Fruit fly (Drosophila melanogaster): ENCODE data around the gene CG33298.
A peak's percentile ranks its signal among the peaks of the same experiment; 100 is the strongest.

CG33298 gene

DNA sequence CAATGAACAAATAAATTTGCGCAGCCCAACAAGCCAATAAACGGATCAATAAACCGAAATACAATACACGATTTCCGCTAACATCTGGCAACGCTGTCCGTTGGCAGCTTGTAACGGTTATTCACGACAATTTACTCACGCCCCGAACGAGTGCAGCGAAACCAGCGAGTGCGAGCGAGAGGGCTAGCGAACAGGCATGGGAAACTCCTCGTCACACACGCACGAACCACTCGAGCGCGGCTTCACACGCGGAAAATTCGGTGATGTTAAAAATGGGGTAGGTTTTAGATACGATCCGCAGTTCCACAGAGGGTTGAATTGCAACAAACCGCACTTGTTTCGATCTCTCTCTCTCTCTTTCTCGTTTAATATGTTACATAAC, 35.2 kb upstream of the CG33298 start:
- TF ChIP-seq Clk (GFP tag; optimal IDR thresholded peaks at IDR 0.05), result no peak
- no peak for TF ChIP-seq Mnt (GFP tag; optimal IDR thresholded peaks at IDR 0.05)
- TF ChIP-seq CG11617 (GFP tag; optimal IDR thresholded peaks at IDR 0.05), result no peak
- no peak for TF ChIP-seq cnc (optimal IDR thresholded peaks at IDR 0.05)
- TF ChIP-seq Hr96 (GFP tag; optimal IDR thresholded peaks at IDR 0.05), result no peak

DNA sequence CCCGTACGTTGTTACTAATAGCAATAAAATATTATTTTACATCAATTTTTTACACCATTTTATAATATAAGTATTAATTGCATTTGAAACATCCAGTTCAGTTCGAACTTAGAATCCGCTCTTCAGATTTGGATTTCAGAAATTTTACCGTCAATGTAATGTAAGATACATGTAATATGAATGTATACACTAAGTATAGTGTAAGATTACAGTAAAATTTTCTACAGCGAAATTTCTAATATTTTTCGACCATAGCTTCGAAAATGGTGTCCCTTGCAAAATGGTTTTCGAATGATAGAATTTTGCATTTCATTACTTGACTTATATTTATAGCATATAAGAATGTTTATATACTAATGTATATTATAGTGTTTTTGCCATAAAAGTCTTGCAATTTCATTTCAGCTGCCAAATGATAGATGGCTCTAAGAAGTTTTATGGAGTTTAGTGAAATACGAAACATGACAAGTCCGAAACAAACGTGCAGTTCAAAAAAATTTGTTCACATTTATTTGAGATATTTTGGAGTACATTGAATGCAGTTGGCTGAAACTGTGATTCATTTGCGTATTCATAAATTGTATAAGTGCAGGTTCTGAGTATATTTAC, 30.7 kb upstream of the CG33298 start:
- TF ChIP-seq bab1 (GFP tag; optimal IDR thresholded peaks at IDR 0.05) (no peak), Clk (GFP tag; optimal IDR thresholded peaks at IDR 0.05) (no peak), pad (GFP tag; optimal IDR thresholded peaks at IDR 0.05) (no peak), toe (GFP tag; optimal IDR thresholded peaks at IDR 0.05) (no peak), Crg-1 (GFP tag; optimal IDR thresholded peaks at IDR 0.05) (no peak), cnc (optimal IDR thresholded peaks at IDR 0.05) (no peak), CG5204 (GFP tag; optimal IDR thresholded peaks at IDR 0.05) (no peak), Mnt (GFP tag; optimal IDR thresholded peaks at IDR 0.05) (no peak)

DNA sequence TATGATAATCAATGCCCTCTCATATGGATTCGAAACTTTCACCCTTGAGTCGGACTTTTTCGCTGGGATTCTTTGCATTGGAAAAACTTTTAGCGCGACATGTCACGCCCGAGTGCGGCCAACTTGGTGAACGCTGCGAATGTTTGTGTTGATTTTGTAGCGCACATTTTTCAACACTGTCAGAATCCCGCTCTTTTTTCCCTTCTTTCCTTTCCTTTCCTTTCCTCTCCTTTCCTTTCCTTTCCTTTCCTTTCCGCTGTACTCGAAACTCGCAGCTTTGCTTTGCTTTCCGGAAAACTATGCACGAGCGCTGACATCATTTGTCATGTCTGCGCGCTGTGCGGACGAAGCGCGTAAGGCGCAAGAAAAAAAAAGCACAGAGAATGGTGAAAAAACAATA, 27.9 kb upstream of the CG33298 start:
- TF ChIP-seq CG1620 (GFP tag; optimal IDR thresholded peaks at IDR 0.05) (no peak), ovo (GFP tag; optimal IDR thresholded peaks at IDR 0.05) (no peak), cnc (optimal IDR thresholded peaks at IDR 0.05) (no peak), tj (GFP tag; optimal IDR thresholded peaks at IDR 0.05) (no peak), CG33017 (tag; optimal IDR thresholded peaks at IDR 0.05) (no peak), kay (GFP tag; ENCODE audit: borderline replicate concordance) (no peak), CG11617 (GFP tag; optimal IDR thresholded peaks at IDR 0.05) (no peak), CG12768 (GFP tag; optimal IDR thresholded peaks at IDR 0.05) (no peak)

DNA sequence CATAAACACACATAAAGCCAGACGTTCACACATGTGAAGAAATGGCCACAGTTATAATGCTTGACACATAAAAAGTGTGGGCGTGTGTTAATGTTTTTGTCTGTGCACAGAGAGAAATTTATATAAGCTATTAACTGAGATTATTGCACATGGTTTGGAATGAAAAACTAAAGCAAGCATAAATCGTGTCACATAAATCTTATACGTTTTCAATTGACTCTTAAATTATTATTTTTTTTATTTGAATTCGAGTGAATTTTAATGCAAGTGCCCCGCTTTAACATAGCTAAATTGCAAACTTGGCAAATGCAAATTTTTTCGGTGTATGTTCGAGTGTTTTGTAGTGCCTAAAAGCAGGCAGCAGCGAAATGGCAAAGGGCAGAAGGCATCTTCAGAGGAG, 7.8 kb upstream of the CG33298 start:
- peak; percentile 8 for TF ChIP-seq CG14711 (tag; optimal IDR thresholded peaks at IDR 0.05)
- TF ChIP-seq CG1620 (GFP tag; optimal IDR thresholded peaks at IDR 0.05), result no peak
- TF ChIP-seq toe (GFP tag; optimal IDR thresholded peaks at IDR 0.05), result no peak
- peak; percentile 82 for TF ChIP-seq bab1 (GFP tag; optimal IDR thresholded peaks at IDR 0.05)
- no peak for TF ChIP-seq kay (GFP tag; ENCODE audit: borderline replicate concordance)

DNA sequence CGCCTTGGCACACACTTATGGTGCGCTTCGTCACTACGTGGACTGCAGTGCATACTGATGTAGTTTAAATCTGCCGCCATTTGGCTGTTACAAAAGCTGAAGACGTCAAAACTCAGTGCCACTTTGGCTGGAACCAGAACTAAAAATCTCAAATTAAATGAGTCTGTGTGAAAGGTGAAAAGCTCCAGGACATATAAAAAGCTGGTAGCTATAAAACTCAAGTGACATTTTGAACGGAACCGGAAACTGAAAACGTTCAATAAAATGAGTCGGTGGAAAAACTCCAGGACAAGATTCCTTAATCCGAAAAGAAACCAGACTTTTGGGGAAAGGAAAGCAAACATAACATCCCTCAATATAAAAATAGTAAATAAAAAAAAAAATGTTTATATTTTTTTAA, 4.5 kb upstream of the CG33298 start:
- TF ChIP-seq ovo (GFP tag; optimal IDR thresholded peaks at IDR 0.05) (no peak), Crg-1 (GFP tag; optimal IDR thresholded peaks at IDR 0.05) (no peak), CG1620 (GFP tag; optimal IDR thresholded peaks at IDR 0.05) (no peak), CG33017 (tag; optimal IDR thresholded peaks at IDR 0.05) (no peak), tj (GFP tag; optimal IDR thresholded peaks at IDR 0.05) (no peak), CG12768 (GFP tag; optimal IDR thresholded peaks at IDR 0.05) (peak; percentile 54), CG7101 (tag; optimal IDR thresholded peaks at IDR 0.05) (peak; percentile 11), bab1 (GFP tag; optimal IDR thresholded peaks at IDR 0.05) (peak; percentile 63), toe (GFP tag; optimal IDR thresholded peaks at IDR 0.05) (peak; percentile 55), Clk (GFP tag; optimal IDR thresholded peaks at IDR 0.05) (no peak), CG7045 (GFP tag; optimal IDR thresholded peaks at IDR 0.05) (peak; percentile 65), Hr96 (GFP tag; optimal IDR thresholded peaks at IDR 0.05) (peak; percentile 86), pad (GFP tag; optimal IDR thresholded peaks at IDR 0.05) (peak; percentile 57), CG14711 (tag; optimal IDR thresholded peaks at IDR 0.05) (peak; percentile 27), CG5204 (GFP tag; optimal IDR thresholded peaks at IDR 0.05) (peak; percentile 18), cic (GFP tag; optimal IDR thresholded peaks at IDR 0.05) (no peak), kay (GFP tag; ENCODE audit: borderline replicate concordance) (no peak)

DNA sequence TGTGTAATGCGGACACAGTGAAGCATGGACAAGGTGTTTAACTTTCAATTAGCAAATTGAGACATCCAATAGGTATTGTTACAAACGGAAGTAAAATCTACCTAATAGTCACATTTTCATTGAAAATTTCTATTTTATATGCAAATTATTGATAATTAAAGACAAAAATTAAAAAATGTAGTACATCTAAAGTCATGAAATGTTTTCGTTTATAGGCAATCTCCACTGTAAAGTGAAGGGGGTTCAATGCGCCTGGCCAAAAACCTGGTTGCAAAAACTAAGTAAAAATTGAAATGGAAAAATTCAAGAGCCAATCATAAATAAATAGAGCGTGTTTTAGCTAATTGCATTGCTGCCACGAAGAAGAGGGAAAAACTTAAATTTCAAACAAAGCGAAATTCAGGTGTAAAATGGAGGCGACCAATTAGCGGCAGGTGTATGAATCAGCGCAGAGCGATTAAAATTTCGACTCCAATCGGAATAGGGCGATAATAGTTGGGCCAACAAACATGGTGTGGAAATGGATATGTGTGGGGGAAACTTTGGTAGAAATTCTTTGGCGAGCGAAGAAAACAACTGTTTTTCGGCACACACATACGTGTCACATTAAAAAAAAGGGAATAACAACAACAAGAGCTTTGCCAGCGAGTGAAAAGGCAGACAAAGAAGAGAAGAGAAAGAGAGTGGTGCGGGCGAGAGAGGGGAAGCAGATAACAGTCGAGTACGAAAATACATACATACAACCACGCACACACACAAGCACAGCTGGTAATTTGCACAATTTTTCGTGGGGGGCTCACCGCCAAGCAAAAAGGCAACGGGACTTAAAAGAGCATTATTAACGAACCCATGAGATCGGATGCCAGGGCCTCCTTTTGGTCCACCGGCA, 1.7 kb upstream of the CG33298 start:
- peak; percentile 41 for TF ChIP-seq CG14711 (tag; optimal IDR thresholded peaks at IDR 0.05)
- no peak for TF ChIP-seq cic (GFP tag; optimal IDR thresholded peaks at IDR 0.05)
- no peak for TF ChIP-seq Clk (GFP tag; optimal IDR thresholded peaks at IDR 0.05)
- TF ChIP-seq Crg-1 (GFP tag; optimal IDR thresholded peaks at IDR 0.05), result no peak
- TF ChIP-seq Mnt (GFP tag; optimal IDR thresholded peaks at IDR 0.05), result no peak
- TF ChIP-seq pad (GFP tag; optimal IDR thresholded peaks at IDR 0.05), result peak; percentile 47
- TF ChIP-seq bab1 (GFP tag; optimal IDR thresholded peaks at IDR 0.05), result peak; percentile 79
- TF ChIP-seq tj (GFP tag; optimal IDR thresholded peaks at IDR 0.05), result peak; percentile 40
- TF ChIP-seq CG11617 (GFP tag; optimal IDR thresholded peaks at IDR 0.05), result no peak
- TF ChIP-seq CG1620 (GFP tag; optimal IDR thresholded peaks at IDR 0.05), result no peak
- TF ChIP-seq Hr96 (GFP tag; optimal IDR thresholded peaks at IDR 0.05), result peak; percentile 47
- TF ChIP-seq CG7101 (tag; optimal IDR thresholded peaks at IDR 0.05), result peak; percentile 6
- TF ChIP-seq CG5204 (GFP tag; optimal IDR thresholded peaks at IDR 0.05), result no peak
- TF ChIP-seq cnc (optimal IDR thresholded peaks at IDR 0.05), result no peak
- TF ChIP-seq toe (GFP tag; optimal IDR thresholded peaks at IDR 0.05), result peak; percentile 30
- TF ChIP-seq CG12768 (GFP tag; optimal IDR thresholded peaks at IDR 0.05), result no peak
- TF ChIP-seq CG7045 (GFP tag; optimal IDR thresholded peaks at IDR 0.05), result peak; percentile 22
- TF ChIP-seq CG33017 (tag; optimal IDR thresholded peaks at IDR 0.05), result no peak
- TF ChIP-seq ovo (GFP tag; optimal IDR thresholded peaks at IDR 0.05), result peak; percentile 18
- TF ChIP-seq kay (GFP tag; ENCODE audit: borderline replicate concordance), result peak; percentile 93

Data from whole organism, adult.